Fruit fly (Drosophila melanogaster) ovary, adult (tissue): ENCODE data around the gene CG6983.

Experiments
- CG17801 ChIP-seq: fragments of 200-800 bp; optimal IDR thresholded peaks from 2 replicates; lab custom pipeline; 2019; ENCODE audit warnings: missing biosample characterization, mild to moderate bottlenecking, missing genetic modification characterization, moderate library complexity; ENCODE audit not compliant: partially characterized antibody

CG6983 gene

dm6 chr3L:8451966-8452620 lies 2.9 kb upstream of the CG6983 start:
- TF ChIP-seq CG17801 (GFP tag; lab: Kevin White, UChicago): no peak

- TF ChIP-seq CG17801 (GFP tag; lab: Kevin White, UChicago): no peak
Measured at dm6 chr3L:8450747-8451146, 1.6 kb upstream of the CG6983 start.

dm6 chr3L:8449800-8450690 lies 868 bp upstream of the CG6983 start, which contains the start of gene Gug:
TSS of gene Gug (plus strand) at chr3L:8449922.
- TF ChIP-seq CG17801 (GFP tag; lab: Kevin White, UChicago): peak; percentile 89

- no peak for TF ChIP-seq CG17801 (GFP tag; lab: Kevin White, UChicago)
Measured at dm6 chr3L:8448517-8448889, 674 bp downstream of the CG6983 start.

dm6 chr3L:8447795-8448516 lies 1.2 kb downstream of the CG6983 start:
- peak; percentile 18 for TF ChIP-seq CG17801 (GFP tag; lab: Kevin White, UChicago)

- TF ChIP-seq CG17801 (GFP tag; lab: Kevin White, UChicago): no peak
Measured at dm6 chr3L:8446050-8446781, 3.0 kb downstream of the CG6983 start.

dm6 chr3L:8445027-8445426 lies 4.2 kb downstream of the CG6983 start:
- TF ChIP-seq CG17801 (GFP tag; lab: Kevin White, UChicago): peak; percentile 67

- TF ChIP-seq CG17801 (GFP tag; lab: Kevin White, UChicago): peak; percentile 73
Measured at dm6 chr3L:8441745-8442575, 7.2 kb downstream of the CG6983 start, which contains the start of gene Unr. TSS of gene Unr (minus strand) at chr3L:8442381.

- TF ChIP-seq CG17801 (GFP tag; lab: Kevin White, UChicago): peak; percentile 77
Measured at dm6 chr3L:8440771-8441549, 8.2 kb downstream of the CG6983 start.

- TF ChIP-seq CG17801 (GFP tag; lab: Kevin White, UChicago): no peak
Measured at dm6 chr3L:8440079-8440478, 9.1 kb downstream of the CG6983 start.

dm6 chr3L:8437583-8437982 lies 11.6 kb downstream of the CG6983 start:
- TF ChIP-seq CG17801 (GFP tag; lab: Kevin White, UChicago): no peak

dm6 chr3L:8424831-8425336 lies 24.3 kb downstream of the CG6983 start, which contains the start of gene Cbl:
TSS of gene Cbl (plus strand) at chr3L:8424954.
- TF ChIP-seq CG17801 (GFP tag; lab: Kevin White, UChicago): peak; percentile 24

- no peak for TF ChIP-seq CG17801 (GFP tag; lab: Kevin White, UChicago)
Measured at dm6 chr3L:8423156-8423555, 26.0 kb downstream of the CG6983 start.
